Worm (Caenorhabditis elegans) whole organism, early embryonic: ENCODE results near the gene skr-13.

Experiments
- B0310.2 ChIP-seq: sonication (generic microtip); optimal IDR thresholded peaks from 2 replicates; lab custom pipeline; 2016; ENCODE audit warnings: mild to moderate bottlenecking, missing genetic modification characterization, missing compliant biosample characterization
- ama-1 ChIP-seq: fragments of 150-350 bp; optimal IDR thresholded peaks from 2 replicates; lab custom pipeline; 2014

ce11 chrIV:17174087-17174486, 11.7 kb upstream of the skr-13 start:
- TF ChIP-seq ama-1: no peak
- no peak for TF ChIP-seq B0310.2 (tag; lab: Kevin White, UChicago)
